Worm (Caenorhabditis elegans) whole organism, L4 larva: ENCODE measurements around the gene pes-23.
"Not testable (repeated sequence)": the region's sequence is repeated elsewhere in the genome, so short reads cannot be mapped to it uniquely, and the experiment has no call there.

Experiments
- F10B5.3 ChIP-seq: sonication (generic microtip); optimal IDR thresholded peaks from 2 replicates; lab custom pipeline; 2016; ENCODE audit warnings: mild to moderate bottlenecking, missing genetic modification characterization, missing compliant biosample characterization
- F26F4.8 ChIP-seq: fragments of 200-800 bp; sonication (Bioruptor generic); conservative IDR thresholded peaks from 2 replicates; pipeline ENCODE4 v1.3.6; 2022; ENCODE audit warnings: missing genetic modification characterization, missing compliant biosample characterization
- F37D6.2 ChIP-seq: sonication (generic microtip); optimal IDR thresholded peaks from 2 replicates; lab custom pipeline; 2016; ENCODE audit warnings: mild to moderate bottlenecking, missing genetic modification characterization, missing compliant biosample characterization
- F49E8.2 ChIP-seq: sonication (generic microtip); optimal IDR thresholded peaks from 2 replicates; lab custom pipeline; 2016; ENCODE audit warnings: missing compliant biosample characterization, mild to moderate bottlenecking, missing genetic modification characterization, borderline replicate concordance
- Y105C5A.15 ChIP-seq: fragments of 200-800 bp; sonication (Bioruptor generic); IDR thresholded peaks from 2 replicates; pipeline ENCODE4 v1.3.6; 2022; ENCODE audit warnings: missing genetic modification characterization, missing compliant biosample characterization
- Y48G9A.11 ChIP-seq: fragments of 200-800 bp; sonication (Bioruptor generic); IDR thresholded peaks from 2 replicates; pipeline ENCODE4 v1.3.6; 2022; ENCODE audit warnings: missing genetic modification reagents, missing genetic modification characterization, missing compliant biosample characterization
- Y5F2A.4 ChIP-seq: fragments of 200-800 bp; sonication (Bioruptor generic); optimal IDR thresholded peaks from 2 replicates; lab custom pipeline; 2018; ENCODE audit warnings: mild to moderate bottlenecking, missing genetic modification characterization, missing compliant biosample characterization
- ZK546.5 ChIP-seq, 2 experiments: sonication (generic microtip); optimal IDR thresholded peaks; 2 replicates each; lab custom pipeline; 2017; ENCODE audit warnings: missing biosample characterization in 2 of 2, missing genetic modification characterization in 2 of 2
- aha-1 ChIP-seq: fragments of 150-350 bp; peaks from one replicate; lab custom pipeline; 2014; ENCODE audit warnings: missing biosample characterization, missing genetic modification characterization
- aly-2 ChIP-seq: sonication (generic microtip); optimal IDR thresholded peaks from 2 replicates; lab custom pipeline; 2018; ENCODE audit warnings: missing biosample characterization, missing genetic modification characterization
- attf-4 ChIP-seq: sonication (generic microtip); optimal IDR thresholded peaks from 3 replicates; lab custom pipeline; 2017; ENCODE audit warnings: missing biosample characterization, missing genetic modification characterization
- ceh-20 ChIP-seq: fragments of 200-800 bp; sonication (Bioruptor generic); IDR thresholded peaks from 2 replicates; pipeline ENCODE4 v1.3.6; 2022; ENCODE audit warnings: missing genetic modification reagents, missing genetic modification characterization, missing compliant biosample characterization
- ceh-28 ChIP-seq: fragments of 150-350 bp; optimal IDR thresholded peaks from 2 replicates; lab custom pipeline; 2014; ENCODE audit warnings: missing biosample characterization, missing genetic modification reagents, missing genetic modification characterization
- ceh-82 ChIP-seq: sonication (generic microtip); optimal IDR thresholded peaks from 2 replicates; lab custom pipeline; 2017; ENCODE audit warnings: missing biosample characterization, missing genetic modification characterization
- daf-16 ChIP-seq, 3 experiments: sonication (generic microtip); optimal IDR thresholded peaks; 2 replicates each; lab custom pipeline; 2016 to 2017; ENCODE audit warnings: missing genetic modification characterization in 3 of 3, missing genetic modification reagents in 3 of 3, mild to moderate bottlenecking in 2 of 3, missing compliant biosample characterization in 2 of 3, missing biosample characterization in 1 of 3, moderate library complexity in 1 of 3
- daf-19 ChIP-seq: fragments of 200-800 bp; sonication (Bioruptor generic); conservative IDR thresholded peaks from 2 replicates; pipeline ENCODE4 v1.3.6; 2022; ENCODE audit warnings: missing genetic modification characterization, missing compliant biosample characterization
- hif-1 ChIP-seq, 2 experiments: sonication (generic microtip); optimal IDR thresholded peaks; 2 replicates each; lab custom pipeline; 2016 to 2017; ENCODE audit warnings: missing compliant biosample characterization in 2 of 2, missing genetic modification characterization in 2 of 2, missing genetic modification reagents in 2 of 2, missing genotype in 2 of 2, mild to moderate bottlenecking in 1 of 2
- hlh-11 ChIP-seq: fragments of 200-800 bp; sonication (Bioruptor generic); optimal IDR thresholded peaks from 2 replicates; lab custom pipeline; 2018; ENCODE audit warnings: mild to moderate bottlenecking, missing genetic modification characterization, missing compliant biosample characterization
- lin-13 ChIP-seq: fragments of 150-350 bp; optimal IDR thresholded peaks from 2 replicates; lab custom pipeline; 2014; ENCODE audit warnings: missing biosample characterization, missing genetic modification reagents, missing genetic modification characterization
- lin-29 ChIP-seq: fragments of 200-800 bp; sonication (Bioruptor generic); IDR thresholded peaks from 2 replicates; pipeline ENCODE4 v1.3.6; 2022; ENCODE audit warnings: missing genetic modification reagents, missing genetic modification characterization, missing compliant biosample characterization
- lir-3 ChIP-seq: sonication (generic microtip); optimal IDR thresholded peaks from 2 replicates; lab custom pipeline; 2016; ENCODE audit warnings: mild to moderate bottlenecking, missing genetic modification characterization, missing compliant biosample characterization
- mep-1 ChIP-seq: fragments of 150-350 bp; sonication (generic microtip); optimal IDR thresholded peaks from 3 replicates; lab custom pipeline; 2014; ENCODE audit warnings: missing biosample characterization, missing genetic modification characterization
- mxl-3 ChIP-seq: fragments of 200-800 bp; sonication (Bioruptor generic); optimal IDR thresholded peaks from 2 replicates; lab custom pipeline; 2018; ENCODE audit warnings: mild to moderate bottlenecking, missing genetic modification characterization, missing compliant biosample characterization
- nhr-102 ChIP-seq: sonication (generic microtip); optimal IDR thresholded peaks from 2 replicates; lab custom pipeline; 2016; ENCODE audit warnings: mild to moderate bottlenecking, missing genetic modification characterization, moderate library complexity, missing compliant biosample characterization
- nhr-48 ChIP-seq: sonication (generic microtip); optimal IDR thresholded peaks from 2 replicates; lab custom pipeline; 2016; ENCODE audit warnings: mild to moderate bottlenecking, missing genetic modification characterization, missing compliant biosample characterization
- nhr-76 ChIP-seq: fragments of 150-350 bp; optimal IDR thresholded peaks from 2 replicates; lab custom pipeline; 2014; ENCODE audit warnings: missing biosample characterization, missing genetic modification characterization
- pha-4 ChIP-seq, 2 experiments: fragments of 150-350 bp in 1 of 2; fragments of 200-800 bp in 1 of 2; sonication (Bioruptor generic) in 1 of 2; IDR thresholded peaks in 1 of 2; optimal IDR thresholded peaks in 1 of 2; 2 replicates each; pipeline versions ENCODE4 v1.3.6 to Lab custom; 2014 to 2022; ENCODE audit warnings: missing genetic modification characterization in 2 of 2, missing genetic modification reagents in 2 of 2, missing biosample characterization in 1 of 2, missing compliant biosample characterization in 1 of 2
- php-3 ChIP-seq: fragments of 200-800 bp; sonication (Bioruptor generic); IDR thresholded peaks from 2 replicates; pipeline ENCODE4 v1.3.6; 2022; ENCODE audit warnings: missing genetic modification reagents, missing genetic modification characterization, missing compliant biosample characterization
- sdz-12 ChIP-seq: fragments of 200-800 bp; sonication (Bioruptor generic); optimal IDR thresholded peaks from 2 replicates; lab custom pipeline; 2018; ENCODE audit warnings: mild to moderate bottlenecking, missing genetic modification characterization, missing compliant biosample characterization
- set-16 ChIP-seq: fragments of 200-800 bp; sonication (Bioruptor generic); IDR thresholded peaks from 2 replicates; pipeline ENCODE4 v1.3.6; 2022; ENCODE audit warnings: missing genetic modification reagents, missing genetic modification characterization, missing compliant biosample characterization
- snpc-1.2 ChIP-seq: fragments of 200-800 bp; sonication (Bioruptor generic); IDR thresholded peaks from 2 replicates; pipeline ENCODE4 v1.3.6; 2022; ENCODE audit warnings: missing genetic modification reagents, missing genetic modification characterization, missing compliant biosample characterization
- snpc-4 ChIP-seq: fragments of 150-350 bp; optimal IDR thresholded peaks from 2 replicates; lab custom pipeline; 2014; ENCODE audit warnings: missing biosample characterization, missing genetic modification characterization
- tra-1 ChIP-seq: fragments of 200-800 bp; sonication (Bioruptor generic); IDR thresholded peaks from 2 replicates; pipeline ENCODE4 v1.3.6; 2022; ENCODE audit warnings: missing genetic modification reagents, missing genetic modification characterization, missing compliant biosample characterization
- unc-130 ChIP-seq: sonication (generic microtip); optimal IDR thresholded peaks from 2 replicates; lab custom pipeline; 2016; ENCODE audit warnings: missing genetic modification reagents, missing genetic modification characterization, missing compliant biosample characterization
- unc-62 ChIP-seq, 3 experiments: fragments of 150-350 bp in 1 of 3; sonication (generic microtip); optimal IDR thresholded peaks in 2 of 3; peaks in 1 of 3; 1 replicate in 1 of 3; 2 replicates in 2 of 3; lab custom pipeline; 2014 to 2017; ENCODE audit warnings: missing biosample characterization in 3 of 3, missing genetic modification characterization in 3 of 3, missing genetic modification reagents in 3 of 3, missing genotype in 1 of 3
- vab-7 ChIP-seq: fragments of 200-800 bp; sonication (Bioruptor generic); IDR thresholded peaks from 2 replicates; pipeline ENCODE4 v1.3.6; 2022; ENCODE audit warnings: missing genetic modification reagents, missing genetic modification characterization, missing compliant biosample characterization
- zfp-2 ChIP-seq: sonication (generic microtip); optimal IDR thresholded peaks from 2 replicates; lab custom pipeline; 2016; ENCODE audit warnings: mild to moderate bottlenecking, missing genetic modification characterization, missing compliant biosample characterization
- zip-11 ChIP-seq: fragments of 200-800 bp; sonication (Bioruptor generic); IDR thresholded peaks from 2 replicates; pipeline ENCODE4 v1.3.6; 2022; ENCODE audit warnings: missing genetic modification characterization, missing compliant biosample characterization

The pes-23 gene

ce11 chrX:6867707-6868106, 33.5 kb upstream of the pes-23 start (continued):
- peak; percentile 73 for TF ChIP-seq Y48G9A.11 (GFP tag; lab: Robert Waterston, UW)
- TF ChIP-seq pha-4 (GFP tag; IDR thresholded peaks at IDR 0.05; lab: Robert Waterston, UW) = peak; percentile 91
- TF ChIP-seq pha-4 (tag; optimal IDR thresholded peaks at IDR 0.05; lab: Kevin White, UChicago) = no peak
- peak; percentile 38 for TF ChIP-seq zfp-2 (tag; lab: Kevin White, UChicago)
- TF ChIP-seq aly-2 (tag; lab: Kevin White, UChicago) = no peak
- peak; percentile 73 to 96 for TF ChIP-seq daf-16 (GFP tag; optimal IDR thresholded peaks at IDR 0.05; lab: Kevin White, UChicago)
- TF ChIP-seq daf-16 (tag; optimal IDR thresholded peaks at IDR 0.05; lab: Kevin White, UChicago) = peak; percentile 82
- peak; percentile 73; the same call in 1 of the 2 replicates for TF ChIP-seq Y105C5A.15
- TF ChIP-seq nhr-76 (tag; lab: Kevin White, UChicago) = no peak
- peak; percentile 89 for TF ChIP-seq daf-19
- no peak for TF ChIP-seq unc-130 (GFP tag; lab: Kevin White, UChicago)
- no peak for TF ChIP-seq ceh-28 (tag; lab: Kevin White, UChicago)
- TF ChIP-seq vab-7 (GFP tag; lab: Robert Waterston, UW) = peak; percentile 92
- peak; percentile 69 for TF ChIP-seq mxl-3 (GFP tag; lab: Kevin White, UChicago)
- TF ChIP-seq lir-3 (tag; lab: Kevin White, UChicago) = peak; percentile 81
- TF ChIP-seq F26F4.8 (GFP tag; lab: Robert Waterston, UW) = peak; percentile 85
- TF ChIP-seq mep-1 (tag; lab: Kevin White, UChicago) = no peak
- TF ChIP-seq F10B5.3 = peak; percentile 73
- no peak for TF ChIP-seq attf-4 (tag; lab: Kevin White, UChicago)
- peak; percentile 73 for TF ChIP-seq lin-13
- TF ChIP-seq aha-1 (tag; lab: Kevin White, UChicago) = peak; percentile 99
- TF ChIP-seq php-3 = peak; percentile 85
- no peak for TF ChIP-seq sdz-12 (GFP tag; lab: Kevin White, UChicago)
- TF ChIP-seq tra-1 (GFP tag; lab: Robert Waterston, UW) = peak; percentile 72
- TF ChIP-seq zip-11 = peak; percentile 77; the same call in 1 of the 2 replicates

ce11 chrX:6868669-6869068, 32.5 kb upstream of the pes-23 start, which contains the start of gene C53B7.6:
TSS of gene C53B7.6 (minus strand) at chrX:6868769.
- TF ChIP-seq nhr-48 (tag; lab: Kevin White, UChicago); snpc-1.2 (GFP tag; lab: Robert Waterston, UW); mxl-3 (GFP tag; lab: Kevin White, UChicago): not testable (repeated sequence)
- TF ChIP-seq, all 104 proteins: peak for 0; not testable (repeated sequence) for 104

DNA sequence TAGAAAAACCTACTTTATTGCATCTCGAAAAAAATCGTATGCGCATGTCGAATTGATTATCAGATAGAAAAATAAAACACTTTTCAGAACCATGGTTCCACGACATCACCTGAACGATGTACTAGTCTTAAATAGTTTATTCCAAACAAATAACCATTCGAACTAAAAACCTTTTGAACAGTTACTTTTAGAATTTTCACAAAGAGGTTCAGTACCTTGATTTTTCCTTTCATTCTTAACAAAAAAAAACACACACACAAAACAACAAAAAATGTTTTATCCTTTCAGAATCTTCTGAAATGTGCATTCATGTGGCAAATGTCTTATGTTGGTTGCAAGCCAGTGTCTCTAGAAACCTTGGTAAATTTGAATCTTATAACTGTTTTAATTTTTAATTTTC, 26.5 kb upstream of the pes-23 start, which contains the start of gene F41C6.4:
F41C6.4 (minus strand) TSS at position 101 of the 400 bp plus-strand sequence.
- TF ChIP-seq nhr-48 (tag; lab: Kevin White, UChicago) = no peak
- no peak for TF ChIP-seq sdz-12 (GFP tag; lab: Kevin White, UChicago)
- TF ChIP-seq nhr-102 = no peak
- TF ChIP-seq ceh-28 (tag; lab: Kevin White, UChicago) = no peak
- no peak for TF ChIP-seq F37D6.2 (tag; lab: Kevin White, UChicago)
- TF ChIP-seq Y5F2A.4 (GFP tag; lab: Kevin White, UChicago) = no peak
- TF ChIP-seq lin-29 (GFP tag; lab: Robert Waterston, UW) = no peak
- TF ChIP-seq snpc-1.2 (GFP tag; lab: Robert Waterston, UW) = no peak

ce11 chrX:6875273-6875672, 25.9 kb upstream of the pes-23 start:
- TF ChIP-seq ceh-20 (GFP tag; lab: Robert Waterston, UW) (no peak), F49E8.2 (no peak), tra-1 (GFP tag; lab: Robert Waterston, UW) (no peak), hlh-11 (tag; lab: Kevin White, UChicago) (no peak), set-16 (GFP tag; lab: Robert Waterston, UW) (peak; percentile 80), ZK546.5 (tag; optimal IDR thresholded peaks at IDR 0.05; lab: Kevin White, UChicago) (no peak), snpc-4 (tag; lab: Kevin White, UChicago) (no peak), unc-62 (GFP tag; optimal IDR thresholded peaks at IDR 0.05 in 1 of 2; lab: Kevin White, UChicago) (peak in 1 of 2 experiments; percentile 0), unc-62 (tag; optimal IDR thresholded peaks at IDR 0.05; lab: Kevin White, UChicago) (no peak), hif-1 (tag; optimal IDR thresholded peaks at IDR 0.05; lab: Kevin White, UChicago) (no peak), aly-2 (tag; lab: Kevin White, UChicago) (no peak), ceh-82 (no peak)
